Fruit fly (Drosophila melanogaster) whole organism, embryonic: ENCODE data around the gene CG9395.

Experiments
- Aef1 ChIP-seq: fragments of 200-800 bp; sonication (Bioruptor generic); IDR thresholded peaks from 3 replicates; pipeline ENCODE4 v1.3.6; 2022; ENCODE audit warnings: missing biosample characterization, missing genetic modification characterization
- CG10267 ChIP-seq: fragments of 200-800 bp; sonication (Bioruptor generic); optimal IDR thresholded peaks from 2 replicates; lab custom pipeline; 2018; ENCODE audit warnings: missing biosample characterization, mild to moderate bottlenecking, missing genetic modification characterization, moderate library complexity
- CG10654 ChIP-seq: fragments of 200-800 bp; sonication (Bioruptor generic); optimal IDR thresholded peaks from 2 replicates; lab custom pipeline; 2016; ENCODE audit warnings: missing biosample characterization, missing genetic modification characterization
- CG12071 ChIP-seq: fragments of 200-800 bp; sonication (Bioruptor generic); optimal IDR thresholded peaks from 3 replicates; lab custom pipeline; 2018; ENCODE audit warnings: missing biosample characterization, mild to moderate bottlenecking, missing genetic modification characterization
- CG12659 ChIP-seq: fragments of 200-800 bp; sonication (Bioruptor generic); optimal IDR thresholded peaks from 3 replicates; lab custom pipeline; 2017; ENCODE audit warnings: mild to moderate bottlenecking, missing biosample characterization, missing genetic modification reagents, missing genetic modification characterization
- CG12942 ChIP-seq: fragments of 200-800 bp; sonication (Bioruptor generic); optimal IDR thresholded peaks from 3 replicates; lab custom pipeline; 2016; ENCODE audit warnings: missing biosample characterization, missing genetic modification characterization
- CG13123 ChIP-seq: fragments of 200-800 bp; sonication (Bioruptor generic); optimal IDR thresholded peaks from 2 replicates; lab custom pipeline; 2016; ENCODE audit warnings: missing biosample characterization, missing genetic modification characterization
- CG14441 ChIP-seq: fragments of 200-800 bp; sonication (Bioruptor generic); IDR thresholded peaks from 2 replicates; pipeline ENCODE4 v1.3.6; 2022; ENCODE audit warnings: missing biosample characterization, missing genetic modification characterization
- CG15269 ChIP-seq: fragments of 200-800 bp; sonication (Bioruptor generic); optimal IDR thresholded peaks from 2 replicates; lab custom pipeline; 2018; ENCODE audit warnings: missing biosample characterization, mild to moderate bottlenecking, missing genetic modification characterization, moderate library complexity
- CG16815 ChIP-seq: fragments of 200-800 bp; sonication (Bioruptor generic); optimal IDR thresholded peaks from 3 replicates; lab custom pipeline; 2017; ENCODE audit warnings: missing biosample characterization, mild to moderate bottlenecking, missing genetic modification characterization
- CG17359 ChIP-seq: fragments of 200-800 bp; sonication (Bioruptor generic); optimal IDR thresholded peaks from 3 replicates; lab custom pipeline; 2018; ENCODE audit warnings: missing biosample characterization, mild to moderate bottlenecking, missing genetic modification characterization, moderate library complexity
- CG1792 ChIP-seq: fragments of 200-800 bp; sonication (Bioruptor generic); optimal IDR thresholded peaks from 2 replicates; lab custom pipeline; 2016; ENCODE audit warnings: missing biosample characterization, missing genetic modification characterization
- CG18476 ChIP-seq: fragments of 200-800 bp; sonication (Bioruptor generic); optimal IDR thresholded peaks from 2 replicates; lab custom pipeline; 2016; ENCODE audit warnings: missing biosample characterization, mild to moderate bottlenecking, missing genetic modification characterization
- CG18599 ChIP-seq: fragments of 200-800 bp; sonication (Bioruptor generic); optimal IDR thresholded peaks from 3 replicates; lab custom pipeline; 2017; ENCODE audit warnings: missing biosample characterization, missing genetic modification characterization, mild to moderate bottlenecking, moderate library complexity, missing genetic modification reagents
- CG4730 ChIP-seq: fragments of 200-800 bp; sonication (Bioruptor generic); IDR thresholded peaks from 2 replicates; pipeline ENCODE4 v1.3.6; 2022; ENCODE audit warnings: missing biosample characterization, missing genetic modification characterization
- CG7372 ChIP-seq: fragments of 200-800 bp; sonication (Bioruptor generic); IDR thresholded peaks from 2 replicates; pipeline ENCODE4 v1.3.6; 2022; ENCODE audit warnings: missing biosample characterization, missing genetic modification characterization
- CG7786 ChIP-seq: fragments of 200-800 bp; sonication (Bioruptor generic); optimal IDR thresholded peaks from 2 replicates; lab custom pipeline; 2016; ENCODE audit warnings: missing biosample characterization, missing genetic modification characterization
- CG7839 ChIP-seq: fragments of 200-800 bp; sonication (Bioruptor generic); optimal IDR thresholded peaks from 3 replicates; lab custom pipeline; 2018; ENCODE audit warnings: missing biosample characterization, mild to moderate bottlenecking, missing genetic modification characterization, moderate library complexity
- CG8388 ChIP-seq: fragments of 200-800 bp; sonication (Bioruptor generic); optimal IDR thresholded peaks from 2 replicates; lab custom pipeline; 2019; ENCODE audit warnings: missing biosample characterization, mild to moderate bottlenecking, missing genetic modification characterization, moderate library complexity
- CG8944 ChIP-seq: fragments of 200-800 bp; sonication (Bioruptor generic); optimal IDR thresholded peaks from 3 replicates; lab custom pipeline; 2016; ENCODE audit warnings: missing biosample characterization, missing genetic modification characterization
- CTCF ChIP-seq: fragments of 200-800 bp; sonication (Bioruptor generic); optimal IDR thresholded peaks from 2 replicates; lab custom pipeline; 2017; ENCODE audit warnings: missing biosample characterization, mild to moderate bottlenecking, missing genetic modification characterization, moderate library complexity
- CrebB ChIP-seq: fragments of 200-800 bp; sonication (Bioruptor generic); optimal IDR thresholded peaks from 3 replicates; lab custom pipeline; 2018; ENCODE audit warnings: missing biosample characterization, mild to moderate bottlenecking, missing genetic modification characterization
- D19A ChIP-seq: fragments of 200-800 bp; optimal IDR thresholded peaks from 3 replicates; lab custom pipeline; 2019; ENCODE audit warnings: missing biosample characterization, mild to moderate bottlenecking, missing genetic modification characterization, moderate library complexity
- Dek ChIP-seq: fragments of 200-800 bp; sonication (Bioruptor generic); optimal IDR thresholded peaks from 3 replicates; lab custom pipeline; 2019; ENCODE audit warnings: missing biosample characterization, mild to moderate bottlenecking, missing genetic modification characterization, moderate library complexity
- Ets65A ChIP-seq: fragments of 200-800 bp; sonication (Bioruptor generic); peaks from one replicate; lab custom pipeline; 2016; ENCODE audit warnings: missing biosample characterization, missing genetic modification characterization
- Hsf ChIP-seq: fragments of 200-800 bp; sonication (Bioruptor generic); optimal IDR thresholded peaks from 3 replicates; lab custom pipeline; 2016; ENCODE audit warnings: missing biosample characterization, missing genetic modification characterization
- Max ChIP-seq: fragments of 200-800 bp; sonication (Bioruptor generic); optimal IDR thresholded peaks from 2 replicates; lab custom pipeline; 2016; ENCODE audit warnings: missing biosample characterization, mild to moderate bottlenecking, missing genetic modification characterization
- Neu2 ChIP-seq: fragments of 200-800 bp; sonication (Bioruptor generic); optimal IDR thresholded peaks from 3 replicates; lab custom pipeline; 2016; ENCODE audit warnings: missing biosample characterization, missing genetic modification characterization, borderline replicate concordance
- Sin3A ChIP-seq: fragments of >200 bp; optimal IDR thresholded peaks from 2 replicates; lab custom pipeline; 2018
- Sox100B ChIP-seq: fragments of 200-800 bp; sonication (Bioruptor generic); optimal IDR thresholded peaks from 3 replicates; lab custom pipeline; 2018; ENCODE audit warnings: missing biosample characterization, mild to moderate bottlenecking, missing genetic modification characterization
- TFAM ChIP-seq: fragments of 200-800 bp; sonication (Bioruptor generic); optimal IDR thresholded peaks from 2 replicates; lab custom pipeline; 2017; ENCODE audit warnings: missing biosample characterization, missing genetic modification characterization, inconsistent platforms
- Tbp ChIP-seq: fragments of >200 bp; optimal IDR thresholded peaks from 2 replicates; lab custom pipeline; 2018; ENCODE audit warnings: missing biosample characterization, missing genetic modification characterization
- Xrp1 ChIP-seq: fragments of 200-800 bp; sonication (Bioruptor generic); IDR thresholded peaks from 2 replicates; pipeline ENCODE4 v1.3.6; 2022; ENCODE audit warnings: missing biosample characterization, missing genetic modification characterization
- ac ChIP-seq: fragments of 200-800 bp; sonication (Bioruptor generic); optimal IDR thresholded peaks from 3 replicates; lab custom pipeline; 2017; ENCODE audit warnings: missing biosample characterization, mild to moderate bottlenecking, missing genetic modification characterization
- chn ChIP-seq: fragments of 200-800 bp; sonication (Bioruptor generic); optimal IDR thresholded peaks from 2 replicates; lab custom pipeline; 2016; ENCODE audit warnings: missing biosample characterization, missing genetic modification characterization
- da ChIP-seq: fragments of 200-800 bp; sonication (Bioruptor generic); optimal IDR thresholded peaks from 2 replicates; lab custom pipeline; 2016; ENCODE audit warnings: missing biosample characterization, missing genetic modification characterization
- dmrt99B ChIP-seq: fragments of 200-800 bp; sonication (Bioruptor generic); optimal IDR thresholded peaks from 2 replicates; lab custom pipeline; 2018; ENCODE audit warnings: missing biosample characterization, mild to moderate bottlenecking, missing genetic modification characterization, moderate library complexity
- esg ChIP-seq: fragments of 200-800 bp; sonication (Bioruptor generic); conservative IDR thresholded peaks from 2 replicates; pipeline ENCODE4 v1.3.6; 2022; ENCODE audit warnings: missing biosample characterization, missing genetic modification characterization
- eve ChIP-seq, 2 experiments: fragments of >200 bp; optimal IDR thresholded peaks; 2 replicates each; lab custom pipeline; 2017; ENCODE audit warnings: missing biosample characterization in 2 of 2, missing genetic modification characterization in 2 of 2
- fru ChIP-seq: fragments of >200 bp; optimal IDR thresholded peaks from 2 replicates; lab custom pipeline; 2017
- ham ChIP-seq: fragments of 200-800 bp; sonication (Bioruptor generic); IDR thresholded peaks from 2 replicates; pipeline ENCODE4 v1.3.6; 2022; ENCODE audit warnings: missing biosample characterization, missing genetic modification characterization
- kni ChIP-seq: fragments of 200-800 bp; sonication (Bioruptor generic); optimal IDR thresholded peaks from 3 replicates; lab custom pipeline; 2017; ENCODE audit warnings: mild to moderate bottlenecking, missing biosample characterization, missing genetic modification reagents, missing genetic modification characterization
- lbe ChIP-seq: fragments of 200-800 bp; sonication (Bioruptor generic); optimal IDR thresholded peaks from 2 replicates; lab custom pipeline; 2016; ENCODE audit warnings: missing biosample characterization, mild to moderate bottlenecking, missing genetic modification characterization
- mirr ChIP-seq: fragments of 200-800 bp; sonication (Bioruptor generic); optimal IDR thresholded peaks from 3 replicates; lab custom pipeline; 2018; ENCODE audit warnings: missing biosample characterization, mild to moderate bottlenecking, missing genetic modification characterization
- nom ChIP-seq: fragments of 200-800 bp; sonication (Bioruptor generic); optimal IDR thresholded peaks from 2 replicates; lab custom pipeline; 2017; ENCODE audit warnings: missing biosample characterization, missing genetic modification characterization, mild to moderate bottlenecking, moderate library complexity, missing genetic modification reagents
- peb ChIP-seq: fragments of 200-800 bp; sonication (Bioruptor generic); IDR thresholded peaks from 2 replicates; pipeline ENCODE4 v1.3.6; 2022; ENCODE audit warnings: missing biosample characterization, missing genetic modification characterization
- row ChIP-seq: fragments of 200-800 bp; sonication (Bioruptor generic); IDR thresholded peaks from 3 replicates; pipeline ENCODE4 v1.3.6; 2022; ENCODE audit warnings: missing biosample characterization, missing genetic modification characterization
- seq ChIP-seq: fragments of 200-800 bp; sonication (Bioruptor generic); IDR thresholded peaks from 2 replicates; pipeline ENCODE4 v1.3.6; 2022; ENCODE audit warnings: missing biosample characterization, missing genetic modification characterization
- sima ChIP-seq: fragments of 200-800 bp; sonication (Bioruptor generic); optimal IDR thresholded peaks from 2 replicates; lab custom pipeline; 2016; ENCODE audit warnings: missing biosample characterization, missing genetic modification characterization
- sug ChIP-seq: fragments of 200-800 bp; optimal IDR thresholded peaks from 2 replicates; lab custom pipeline; 2019; ENCODE audit warnings: missing biosample characterization, mild to moderate bottlenecking, missing genetic modification characterization, moderate library complexity
- toy ChIP-seq: fragments of 200-800 bp; sonication (Bioruptor generic); IDR thresholded peaks from 2 replicates; pipeline ENCODE4 v1.3.6; 2022; ENCODE audit warnings: missing biosample characterization, missing genetic modification characterization
- twi ChIP-seq: fragments of 200-800 bp; optimal IDR thresholded peaks from 2 replicates; lab custom pipeline; 2019; ENCODE audit warnings: missing biosample characterization, mild to moderate bottlenecking, missing genetic modification characterization, moderate library complexity
- vvl ChIP-seq: fragments of 200-800 bp; sonication (Bioruptor generic); IDR thresholded peaks from 2 replicates; pipeline ENCODE4 v1.3.6; 2022; ENCODE audit warnings: missing biosample characterization, missing genetic modification characterization

The CG9395 gene

dm6 chr2L:13387255-13387654, 32.4 kb upstream of the CG9395 start, which contains the start of the genes Ing5 and CG7099 (continued):
- TF ChIP-seq peb (peak; percentile 94), kni (GFP tag; lab: Kevin White, UChicago) (no peak), CG4730 (peak; percentile 97), Aef1 (GFP tag; lab: Robert Waterston, UW) (peak; percentile 98), CG14441 (GFP tag; lab: Robert Waterston, UW) (peak; percentile 98), D19A (tag; lab: Kevin White, UChicago) (peak; percentile 89), CG7786 (GFP tag; lab: Kevin White, UChicago) (peak; percentile 86), CG7839 (tag; lab: Kevin White, UChicago) (peak; percentile 97), CG18476 (peak; percentile 95), twi (peak; percentile 93), Dek (tag; lab: Kevin White, UChicago) (peak; percentile 94), CG10654 (GFP tag; lab: Kevin White, UChicago) (peak; percentile 96), da (GFP tag; lab: Kevin White, UChicago) (peak; percentile 83), eve (GFP tag; optimal IDR thresholded peaks at IDR 0.05; lab: Kevin White, UChicago) (no peak), chn (peak; percentile 96), CG10267 (tag; lab: Kevin White, UChicago) (peak; percentile 91), mirr (GFP tag; lab: Kevin White, UChicago) (peak; percentile 91), Neu2 (GFP tag; lab: Kevin White, UChicago) (no peak), nom (GFP tag; lab: Kevin White, UChicago) (peak; percentile 82), CG8944 (GFP tag; lab: Kevin White, UChicago) (peak; percentile 88), CG17359 (tag; lab: Kevin White, UChicago) (peak; percentile 96), lbe (peak; percentile 95), CG12942 (GFP tag; lab: Kevin White, UChicago) (peak; percentile 96), sima (GFP tag; lab: Kevin White, UChicago) (peak; percentile 61), toy (GFP tag; lab: Robert Waterston, UW) (peak; percentile 87), esg (peak; percentile 94), vvl (GFP tag; lab: Robert Waterston, UW) (peak; percentile 98), seq (peak; percentile 92), ham (GFP tag; lab: Robert Waterston, UW) (peak; percentile 77; the same call in 1 of the 2 replicates), Sox100B (peak; percentile 92), CG7372 (peak; percentile 96), Ets65A (GFP tag; lab: Kevin White, UChicago) (peak; percentile 98), sug (tag; lab: Kevin White, UChicago) (peak; percentile 96), CrebB (tag; lab: Kevin White, UChicago) (peak; percentile 89), dmrt99B (peak; percentile 93), CG12071 (no peak), ac (GFP tag; lab: Kevin White, UChicago) (peak; percentile 82), TFAM (GFP tag; lab: Kevin White, UChicago) (peak; percentile 53), fru (lab: Kevin White, UChicago) (no peak), CG13123 (GFP tag; lab: Kevin White, UChicago) (peak; percentile 95), Hsf (peak; percentile 97), Max (GFP tag; lab: Kevin White, UChicago) (peak; percentile 98), CG8388 (GFP tag; lab: Kevin White, UChicago) (peak; percentile 94), CG18599 (GFP tag; lab: Kevin White, UChicago) (peak; percentile 96), Tbp (GFP tag; lab: Kevin White, UChicago) (no peak), CG16815 (peak; percentile 95), CG15269 (tag; lab: Kevin White, UChicago) (peak; percentile 96), row (GFP tag; lab: Robert Waterston, UW) (peak; percentile 99), Xrp1 (GFP tag; lab: Robert Waterston, UW) (peak; percentile 98), CG12659 (GFP tag; lab: Kevin White, UChicago) (peak; percentile 97), Sin3A (lab: Kevin White, UChicago) (no peak), CTCF (peak; percentile 60), CG1792 (GFP tag; lab: Kevin White, UChicago) (peak; percentile 59)
